Worm (Caenorhabditis elegans) whole organism, L4 larva: ENCODE measurements around the gene T19C3.5.

Experiments
- D1046.2 ChIP-seq: fragments of 200-800 bp; sonication (Bioruptor generic); IDR thresholded peaks from 2 replicates; pipeline ENCODE4 v1.3.6; 2022; ENCODE audit warnings: missing genetic modification characterization, missing compliant biosample characterization
- F37D6.2 ChIP-seq: sonication (generic microtip); optimal IDR thresholded peaks from 2 replicates; lab custom pipeline; 2016; ENCODE audit warnings: mild to moderate bottlenecking, missing genetic modification characterization, missing compliant biosample characterization
- R02D3.7 ChIP-seq: fragments of 150-350 bp; sonication (generic microtip); optimal IDR thresholded peaks from 3 replicates; lab custom pipeline; 2014; ENCODE audit warnings: missing biosample characterization, missing genetic modification characterization
- T26A8.4 ChIP-seq: fragments of 200-800 bp; sonication (Bioruptor generic); IDR thresholded peaks from 2 replicates; pipeline ENCODE4 v1.3.6; 2022; ENCODE audit warnings: missing genetic modification characterization, missing compliant biosample characterization
- Y48G9A.11 ChIP-seq: fragments of 200-800 bp; sonication (Bioruptor generic); IDR thresholded peaks from 2 replicates; pipeline ENCODE4 v1.3.6; 2022; ENCODE audit warnings: missing genetic modification reagents, missing genetic modification characterization, missing compliant biosample characterization
- aha-1 ChIP-seq: fragments of 150-350 bp; peaks from one replicate; lab custom pipeline; 2014; ENCODE audit warnings: missing biosample characterization, missing genetic modification characterization
- aly-2 ChIP-seq: sonication (generic microtip); optimal IDR thresholded peaks from 2 replicates; lab custom pipeline; 2018; ENCODE audit warnings: missing biosample characterization, missing genetic modification characterization
- arid-1 ChIP-seq: fragments of 200-800 bp; sonication (Bioruptor generic); conservative IDR thresholded peaks from 2 replicates; pipeline ENCODE4 v1.3.6; 2022; ENCODE audit warnings: missing genetic modification reagents, missing genetic modification characterization, missing compliant biosample characterization
- ceh-28 ChIP-seq: fragments of 150-350 bp; optimal IDR thresholded peaks from 2 replicates; lab custom pipeline; 2014; ENCODE audit warnings: missing biosample characterization, missing genetic modification reagents, missing genetic modification characterization
- ceh-62 ChIP-seq: sonication (generic microtip); optimal IDR thresholded peaks from 2 replicates; lab custom pipeline; 2017; ENCODE audit warnings: missing biosample characterization, missing genetic modification characterization
- ceh-82 ChIP-seq: sonication (generic microtip); optimal IDR thresholded peaks from 2 replicates; lab custom pipeline; 2017; ENCODE audit warnings: missing biosample characterization, missing genetic modification characterization
- cey-2 ChIP-seq: sonication (generic microtip); optimal IDR thresholded peaks from 3 replicates; lab custom pipeline; 2017; ENCODE audit warnings: missing genetic modification characterization, mild to moderate bottlenecking, missing compliant biosample characterization, antibody characterized with exemption, borderline replicate concordance; ENCODE audit not compliant: insufficient read depth
- daf-16 ChIP-seq, 3 experiments: sonication (generic microtip); optimal IDR thresholded peaks; 2 replicates each; lab custom pipeline; 2016 to 2017; ENCODE audit warnings: missing genetic modification characterization in 3 of 3, missing genetic modification reagents in 3 of 3, mild to moderate bottlenecking in 2 of 3, missing compliant biosample characterization in 2 of 3, missing biosample characterization in 1 of 3, moderate library complexity in 1 of 3
- dpl-1 ChIP-seq: fragments of 150-350 bp; optimal IDR thresholded peaks from 2 replicates; lab custom pipeline; 2014; ENCODE audit warnings: missing biosample characterization, missing genetic modification reagents, missing genetic modification characterization
- duxl-1 ChIP-seq: sonication (generic microtip); optimal IDR thresholded peaks from 2 replicates; lab custom pipeline; 2016; ENCODE audit warnings: mild to moderate bottlenecking, missing genetic modification characterization, moderate library complexity, missing compliant biosample characterization; ENCODE audit not compliant: poor library complexity
- dve-1 ChIP-seq: sonication (generic microtip); optimal IDR thresholded peaks from 2 replicates; lab custom pipeline; 2017; ENCODE audit warnings: antibody characterized with exemption, mild to moderate bottlenecking, missing genetic modification characterization, missing compliant biosample characterization; ENCODE audit not compliant: insufficient read depth
- egl-27 ChIP-seq: sonication (generic microtip); optimal IDR thresholded peaks from 3 replicates; lab custom pipeline; 2017; ENCODE audit warnings: missing biosample characterization, missing genetic modification reagents, missing genetic modification characterization
- fos-1 ChIP-seq: fragments of 150-350 bp; optimal IDR thresholded peaks from 2 replicates; lab custom pipeline; 2014; ENCODE audit warnings: missing biosample characterization, missing genetic modification characterization
- hlh-11 ChIP-seq: fragments of 200-800 bp; sonication (Bioruptor generic); optimal IDR thresholded peaks from 2 replicates; lab custom pipeline; 2018; ENCODE audit warnings: mild to moderate bottlenecking, missing genetic modification characterization, missing compliant biosample characterization
- hmg-1.1 ChIP-seq: fragments of 200-800 bp; sonication (Bioruptor generic); IDR thresholded peaks from 2 replicates; pipeline ENCODE4 v1.3.6; 2022; ENCODE audit warnings: missing genetic modification reagents, missing genetic modification characterization, missing compliant biosample characterization
- lin-1 ChIP-seq: fragments of 200-800 bp; sonication (Bioruptor generic); IDR thresholded peaks from 2 replicates; pipeline ENCODE4 v1.3.6; 2022; ENCODE audit warnings: missing genetic modification reagents, missing genetic modification characterization, missing compliant biosample characterization
- lin-13 ChIP-seq: fragments of 150-350 bp; optimal IDR thresholded peaks from 2 replicates; lab custom pipeline; 2014; ENCODE audit warnings: missing biosample characterization, missing genetic modification reagents, missing genetic modification characterization
- lin-29 ChIP-seq: fragments of 200-800 bp; sonication (Bioruptor generic); IDR thresholded peaks from 2 replicates; pipeline ENCODE4 v1.3.6; 2022; ENCODE audit warnings: missing genetic modification reagents, missing genetic modification characterization, missing compliant biosample characterization
- lin-39 ChIP-seq: fragments of 150-350 bp; optimal IDR thresholded peaks from 2 replicates; lab custom pipeline; 2014; ENCODE audit warnings: missing biosample characterization, missing genetic modification reagents, missing genetic modification characterization
- lir-3 ChIP-seq: sonication (generic microtip); optimal IDR thresholded peaks from 2 replicates; lab custom pipeline; 2016; ENCODE audit warnings: mild to moderate bottlenecking, missing genetic modification characterization, missing compliant biosample characterization
- lsy-2 ChIP-seq, 2 experiments: fragments of 150-350 bp in 1 of 2; sonication (generic microtip) in 1 of 2; optimal IDR thresholded peaks; 2 replicates each; lab custom pipeline; 2014 to 2017; ENCODE audit warnings: missing biosample characterization in 2 of 2, missing genetic modification characterization in 2 of 2
- madf-5 ChIP-seq, 2 experiments: fragments of 200-800 bp; sonication (Bioruptor generic); IDR thresholded peaks; 2 replicates each; pipeline ENCODE4 v1.3.6; 2022; ENCODE audit warnings: missing compliant biosample characterization in 2 of 2, missing genetic modification characterization in 2 of 2
- mdl-1 ChIP-seq, 2 experiments: fragments of 150-350 bp in 1 of 2; sonication (generic microtip) in 1 of 2; optimal IDR thresholded peaks; 2 replicates each; lab custom pipeline; 2014 to 2017; ENCODE audit warnings: missing biosample characterization in 2 of 2, missing genetic modification characterization in 2 of 2
- mxl-2 ChIP-seq: fragments of 200-800 bp; sonication (Bioruptor generic); conservative IDR thresholded peaks from 2 replicates; pipeline ENCODE4 v1.3.6; 2022; ENCODE audit warnings: missing genetic modification reagents, missing genetic modification characterization, missing compliant biosample characterization
- nhr-10 ChIP-seq: fragments of 150-350 bp; optimal IDR thresholded peaks from 2 replicates; lab custom pipeline; 2014; ENCODE audit warnings: missing biosample characterization, missing genetic modification characterization
- nhr-102 ChIP-seq: sonication (generic microtip); optimal IDR thresholded peaks from 2 replicates; lab custom pipeline; 2016; ENCODE audit warnings: mild to moderate bottlenecking, missing genetic modification characterization, moderate library complexity, missing compliant biosample characterization
- nhr-11 ChIP-seq: fragments of 150-350 bp; optimal IDR thresholded peaks from 2 replicates; lab custom pipeline; 2014; ENCODE audit warnings: missing biosample characterization, missing genetic modification characterization
- nhr-111 ChIP-seq: fragments of 200-800 bp; sonication (Bioruptor generic); optimal IDR thresholded peaks from 2 replicates; lab custom pipeline; 2018; ENCODE audit warnings: mild to moderate bottlenecking, missing genetic modification characterization, missing compliant biosample characterization
- nhr-28 ChIP-seq: fragments of 150-350 bp; optimal IDR thresholded peaks from 2 replicates; lab custom pipeline; 2014; ENCODE audit warnings: missing biosample characterization, missing genetic modification characterization
- nhr-6 ChIP-seq: fragments of 150-350 bp; optimal IDR thresholded peaks from 2 replicates; lab custom pipeline; 2014; ENCODE audit warnings: missing biosample characterization, missing genetic modification characterization
- nhr-76 ChIP-seq: fragments of 150-350 bp; optimal IDR thresholded peaks from 2 replicates; lab custom pipeline; 2014; ENCODE audit warnings: missing biosample characterization, missing genetic modification characterization
- pqm-1 ChIP-seq: sonication (generic microtip); optimal IDR thresholded peaks from 2 replicates; lab custom pipeline; 2017; ENCODE audit warnings: missing biosample characterization, missing genetic modification characterization
- rbr-2 ChIP-seq: sonication (generic microtip); optimal IDR thresholded peaks from 2 replicates; lab custom pipeline; 2016; ENCODE audit warnings: missing genotype, missing genetic modification characterization, missing compliant biosample characterization
- saeg-2 ChIP-seq: fragments of 200-800 bp; sonication (Bioruptor generic); IDR thresholded peaks from 2 replicates; pipeline ENCODE4 v1.3.6; 2022; ENCODE audit warnings: missing genetic modification reagents, missing genetic modification characterization, missing compliant biosample characterization
- sdz-12 ChIP-seq: fragments of 200-800 bp; sonication (Bioruptor generic); optimal IDR thresholded peaks from 2 replicates; lab custom pipeline; 2018; ENCODE audit warnings: mild to moderate bottlenecking, missing genetic modification characterization, missing compliant biosample characterization
- set-16 ChIP-seq: fragments of 200-800 bp; sonication (Bioruptor generic); IDR thresholded peaks from 2 replicates; pipeline ENCODE4 v1.3.6; 2022; ENCODE audit warnings: missing genetic modification reagents, missing genetic modification characterization, missing compliant biosample characterization
- snpc-4 ChIP-seq: fragments of 150-350 bp; optimal IDR thresholded peaks from 2 replicates; lab custom pipeline; 2014; ENCODE audit warnings: missing biosample characterization, missing genetic modification characterization
- spr-1 ChIP-seq: sonication (generic microtip); optimal IDR thresholded peaks from 2 replicates; lab custom pipeline; 2016; ENCODE audit warnings: mild to moderate bottlenecking, missing genetic modification characterization, missing compliant biosample characterization
- spr-3 ChIP-seq: fragments of 200-800 bp; sonication (Bioruptor generic); optimal IDR thresholded peaks from 2 replicates; lab custom pipeline; 2018; ENCODE audit warnings: mild to moderate bottlenecking, missing genetic modification characterization, missing compliant biosample characterization
- tag-97 ChIP-seq: fragments of 200-800 bp; sonication (Bioruptor generic); IDR thresholded peaks from 2 replicates; pipeline ENCODE4 v1.3.6; 2022; ENCODE audit warnings: missing genetic modification characterization, missing compliant biosample characterization
- unc-39 ChIP-seq: sonication (generic microtip); optimal IDR thresholded peaks from 2 replicates; lab custom pipeline; 2017; ENCODE audit warnings: missing biosample characterization, missing genetic modification characterization
- unc-62 ChIP-seq, 3 experiments: fragments of 150-350 bp in 1 of 3; sonication (generic microtip); optimal IDR thresholded peaks in 2 of 3; peaks in 1 of 3; 1 replicate in 1 of 3; 2 replicates in 2 of 3; lab custom pipeline; 2014 to 2017; ENCODE audit warnings: missing biosample characterization in 3 of 3, missing genetic modification characterization in 3 of 3, missing genetic modification reagents in 3 of 3, missing genotype in 1 of 3
- vab-7 ChIP-seq: fragments of 200-800 bp; sonication (Bioruptor generic); IDR thresholded peaks from 2 replicates; pipeline ENCODE4 v1.3.6; 2022; ENCODE audit warnings: missing genetic modification reagents, missing genetic modification characterization, missing compliant biosample characterization
- zfp-2 ChIP-seq: sonication (generic microtip); optimal IDR thresholded peaks from 2 replicates; lab custom pipeline; 2016; ENCODE audit warnings: mild to moderate bottlenecking, missing genetic modification characterization, missing compliant biosample characterization
- zip-11 ChIP-seq: fragments of 200-800 bp; sonication (Bioruptor generic); IDR thresholded peaks from 2 replicates; pipeline ENCODE4 v1.3.6; 2022; ENCODE audit warnings: missing genetic modification characterization, missing compliant biosample characterization
- zip-2 ChIP-seq: fragments of 150-350 bp; optimal IDR thresholded peaks from 2 replicates; lab custom pipeline; 2014; ENCODE audit warnings: missing biosample characterization, missing genetic modification characterization

Gene T19C3.5

ce11 chrIII:623754-624153 lies 4.0 kb downstream of the T19C3.5 start (continued):
- peak; percentile 99 for TF ChIP-seq hlh-11 (tag; lab: Kevin White, UChicago)
- no peak for TF ChIP-seq sdz-12
- TF ChIP-seq mxl-2 (GFP tag; lab: Robert Waterston, UW): no peak
- TF ChIP-seq rbr-2: peak; percentile 80
- peak; percentile 65; the same call in 1 of the 2 replicates for TF ChIP-seq set-16 (GFP tag; lab: Robert Waterston, UW)
- TF ChIP-seq lsy-2 (tag; optimal IDR thresholded peaks at IDR 0.05; lab: Kevin White, UChicago): peak; percentile 57 to 80
- no peak for TF ChIP-seq spr-3 (GFP tag; lab: Kevin White, UChicago)
- TF ChIP-seq aha-1 (tag; lab: Kevin White, UChicago): peak; percentile 99
- TF ChIP-seq zfp-2: no peak
- TF ChIP-seq madf-5 (GFP tag; IDR thresholded peaks at IDR 0.05; lab: Robert Waterston, UW): no peak
- TF ChIP-seq unc-62 (GFP tag; optimal IDR thresholded peaks at IDR 0.05 in 1 of 2; lab: Kevin White, UChicago): peak in 1 of 2 experiments; percentile 42
- no peak for TF ChIP-seq unc-62 (tag; optimal IDR thresholded peaks at IDR 0.05; lab: Kevin White, UChicago)
- TF ChIP-seq fos-1: no peak
- peak; percentile 38 to 55 for TF ChIP-seq daf-16 (GFP tag; optimal IDR thresholded peaks at IDR 0.05; lab: Kevin White, UChicago)
- TF ChIP-seq daf-16 (tag; optimal IDR thresholded peaks at IDR 0.05; lab: Kevin White, UChicago): peak; percentile 95
- peak; percentile 73 for TF ChIP-seq lin-13 (GFP tag; lab: Kevin White, UChicago)
- TF ChIP-seq lin-29: no peak
- TF ChIP-seq unc-39 (tag; lab: Kevin White, UChicago): no peak
- TF ChIP-seq zip-2 (tag; lab: Kevin White, UChicago): no peak
- TF ChIP-seq R02D3.7 (tag; lab: Kevin White, UChicago): no peak
- peak; percentile 98 for TF ChIP-seq nhr-28 (tag; lab: Kevin White, UChicago)
- TF ChIP-seq nhr-102 (tag; lab: Kevin White, UChicago): peak; percentile 78
- TF ChIP-seq egl-27 (tag; lab: Kevin White, UChicago): peak; percentile 26
- TF ChIP-seq snpc-4 (tag; lab: Kevin White, UChicago): no peak
- peak; percentile 66; the same call in 1 of the 2 replicates for TF ChIP-seq T26A8.4 (GFP tag; lab: Robert Waterston, UW)
- TF ChIP-seq aly-2: no peak
- TF ChIP-seq nhr-111 (GFP tag; lab: Kevin White, UChicago): no peak
- TF ChIP-seq nhr-6 (tag; lab: Kevin White, UChicago): peak; percentile 90
- peak; percentile 87 for TF ChIP-seq nhr-11 (tag; lab: Kevin White, UChicago)
- TF ChIP-seq duxl-1 (tag; lab: Kevin White, UChicago): peak; percentile 42
- no peak for TF ChIP-seq lir-3
- TF ChIP-seq tag-97 (GFP tag; lab: Robert Waterston, UW): no peak
- peak; percentile 97 for TF ChIP-seq pqm-1 (tag; lab: Kevin White, UChicago)
- peak; percentile 91 for TF ChIP-seq hmg-1.1
- no peak for TF ChIP-seq nhr-10 (tag; lab: Kevin White, UChicago)
- TF ChIP-seq ceh-82 (tag; lab: Kevin White, UChicago): no peak
- TF ChIP-seq arid-1 (GFP tag; lab: Robert Waterston, UW): peak; percentile 49; the same call in 1 of the 2 replicates
- no peak for TF ChIP-seq zip-11 (GFP tag; lab: Robert Waterston, UW)
- no peak for TF ChIP-seq ceh-28 (tag; lab: Kevin White, UChicago)
- TF ChIP-seq spr-1: peak; percentile 53
- TF ChIP-seq dpl-1 (GFP tag; lab: Kevin White, UChicago): peak; percentile 51
- no peak for TF ChIP-seq Y48G9A.11
- no peak for TF ChIP-seq vab-7 (GFP tag; lab: Robert Waterston, UW)
- peak; percentile 99 for TF ChIP-seq dve-1
- TF ChIP-seq D1046.2 (GFP tag; lab: Robert Waterston, UW): no peak
- peak; percentile 7 for TF ChIP-seq F37D6.2 (tag; lab: Kevin White, UChicago)
- peak; percentile 73; the same call in 1 of the 2 replicates for TF ChIP-seq lin-1 (GFP tag; lab: Robert Waterston, UW)
- 0 out of 2 replicates have a peak, but pooled peaks have one; percentile 31 for TF ChIP-seq saeg-2 (GFP tag; lab: Robert Waterston, UW)
- peak; percentile 60 to 96 for TF ChIP-seq mdl-1 (tag; optimal IDR thresholded peaks at IDR 0.05; lab: Kevin White, UChicago)
- TF ChIP-seq ceh-62 (tag; lab: Kevin White, UChicago): no peak
- TF ChIP-seq lin-39 (tag; lab: Kevin White, UChicago): no peak
- TF ChIP-seq cey-2 (tag; lab: Kevin White, UChicago): no peak
- TF ChIP-seq nhr-76: no peak
